Fruit fly (Drosophila melanogaster): ENCODE data around the gene CG18530.

Gene CG18530

dm6 chr3R:12595187-12595889 lies 37.8 kb upstream of the CG18530 start, which contains the start of gene Octbeta2R (continued):
- TF ChIP-seq Nf-YC (tag; optimal IDR thresholded peaks at IDR 0.05) (peak; percentile 26), CG10543 (GFP tag; optimal IDR thresholded peaks at IDR 0.05) (peak; percentile 51), MTF-1 (GFP tag; optimal IDR thresholded peaks at IDR 0.05; ENCODE audit: borderline replicate concordance) (no peak), CG13287 (GFP tag; IDR thresholded peaks at IDR 0.05; ENCODE audit: partially characterized antibody) (peak; percentile 55; the same call in 1 of the 2 replicates), cwo (GFP tag; optimal IDR thresholded peaks at IDR 0.05) (no peak), abd-A (tag; optimal IDR thresholded peaks at IDR 0.05) (peak; percentile 52), Hey (tag; optimal IDR thresholded peaks at IDR 0.05) (no peak), Hmr (GFP tag; optimal IDR thresholded peaks at IDR 0.05) (peak; percentile 1), z (GFP tag; IDR thresholded peaks at IDR 0.05) (no peak), CG4328 (GFP tag; optimal IDR thresholded peaks at IDR 0.05) (no peak), knrl (GFP tag; IDR thresholded peaks at IDR 0.05; ENCODE audit: partially characterized antibody) (no peak), Ets65A (GFP tag) (peak; percentile 56), Dfd (GFP tag; optimal IDR thresholded peaks at IDR 0.05) (no peak), Doc2 (GFP tag; IDR thresholded peaks at IDR 0.05) (no peak), CG13894 (tag; optimal IDR thresholded peaks at IDR 0.05) (peak; percentile 35), CG34376 (GFP tag; optimal IDR thresholded peaks at IDR 0.05) (peak; percentile 10), sna (GFP tag; IDR thresholded peaks at IDR 0.05; ENCODE audit: partially characterized antibody) (peak; percentile 48; the same call in 1 of the 2 replicates), scrt (GFP tag; optimal IDR thresholded peaks at IDR 0.05) (no peak)

- peak; percentile 28 to 43 for TF ChIP-seq Trl (optimal IDR thresholded peaks at IDR 0.05)
- no peak for TF ChIP-seq Trl (GFP tag; optimal IDR thresholded peaks at IDR 0.05)
- TF ChIP-seq Dll (GFP tag; IDR thresholded peaks at IDR 0.05; ENCODE audit: partially characterized antibody), result 0 out of 4 replicates have a peak, but pooled peaks have one; percentile 27
- TF ChIP-seq bbx (GFP tag; IDR thresholded peaks at IDR 0.05; ENCODE audit: partially characterized antibody), result peak; percentile 31; the same call in 1 of the 2 replicates
- TF ChIP-seq crc (GFP tag; optimal IDR thresholded peaks at IDR 0.05), result no peak
- peak; percentile 99 for TF ChIP-seq Adf1 (GFP tag; IDR thresholded peaks at IDR 0.05)
- 0 out of 2 replicates have a peak, but pooled peaks have one; percentile 11 for TF ChIP-seq Scr (GFP tag; IDR thresholded peaks at IDR 0.05; ENCODE audit: partially characterized antibody)
- TF ChIP-seq chinmo (GFP tag; IDR thresholded peaks at IDR 0.05; ENCODE audit: partially characterized antibody), result peak; percentile 82; the same call in 2 of the 4 replicates
- peak in 1 of 2 experiments; percentile 10 for TF ChIP-seq Eip74EF (GFP tag; optimal IDR thresholded peaks at IDR 0.05)
- TF ChIP-seq her (GFP tag; optimal IDR thresholded peaks at IDR 0.05), result no peak
- peak; percentile 98 for TF ChIP-seq z (GFP tag; IDR thresholded peaks at IDR 0.05)
- TF ChIP-seq zen2 (GFP tag; IDR thresholded peaks at IDR 0.05; ENCODE audit: partially characterized antibody), result peak; percentile 43; the same call in 1 of the 3 replicates
- TF ChIP-seq insv (GFP tag; optimal IDR thresholded peaks at IDR 0.05), result no peak
- TF ChIP-seq bowl (GFP tag; IDR thresholded peaks at IDR 0.05), result no peak
Measured at dm6 chr3R:12595890-12596215, 37.3 kb upstream of the CG18530 start.

- no peak for TF ChIP-seq Med (GFP tag)
- peak; percentile 1 for TF ChIP-seq abd-A (tag; optimal IDR thresholded peaks at IDR 0.05)
- peak; percentile 97 for TF ChIP-seq z (GFP tag; IDR thresholded peaks at IDR 0.05)
Measured at dm6 chr3R:12611973-12612372, 21.2 kb upstream of the CG18530 start.

- peak; percentile 91 for TF ChIP-seq Ets65A (GFP tag)
- no peak for TF ChIP-seq her (GFP tag; optimal IDR thresholded peaks at IDR 0.05)
Measured at dm6 chr3R:12615553-12615952, 17.6 kb upstream of the CG18530 start.

Measured in whole organism, embryonic.